Fruit fly (Drosophila melanogaster): ENCODE results near the gene Pgm1.

DNA sequence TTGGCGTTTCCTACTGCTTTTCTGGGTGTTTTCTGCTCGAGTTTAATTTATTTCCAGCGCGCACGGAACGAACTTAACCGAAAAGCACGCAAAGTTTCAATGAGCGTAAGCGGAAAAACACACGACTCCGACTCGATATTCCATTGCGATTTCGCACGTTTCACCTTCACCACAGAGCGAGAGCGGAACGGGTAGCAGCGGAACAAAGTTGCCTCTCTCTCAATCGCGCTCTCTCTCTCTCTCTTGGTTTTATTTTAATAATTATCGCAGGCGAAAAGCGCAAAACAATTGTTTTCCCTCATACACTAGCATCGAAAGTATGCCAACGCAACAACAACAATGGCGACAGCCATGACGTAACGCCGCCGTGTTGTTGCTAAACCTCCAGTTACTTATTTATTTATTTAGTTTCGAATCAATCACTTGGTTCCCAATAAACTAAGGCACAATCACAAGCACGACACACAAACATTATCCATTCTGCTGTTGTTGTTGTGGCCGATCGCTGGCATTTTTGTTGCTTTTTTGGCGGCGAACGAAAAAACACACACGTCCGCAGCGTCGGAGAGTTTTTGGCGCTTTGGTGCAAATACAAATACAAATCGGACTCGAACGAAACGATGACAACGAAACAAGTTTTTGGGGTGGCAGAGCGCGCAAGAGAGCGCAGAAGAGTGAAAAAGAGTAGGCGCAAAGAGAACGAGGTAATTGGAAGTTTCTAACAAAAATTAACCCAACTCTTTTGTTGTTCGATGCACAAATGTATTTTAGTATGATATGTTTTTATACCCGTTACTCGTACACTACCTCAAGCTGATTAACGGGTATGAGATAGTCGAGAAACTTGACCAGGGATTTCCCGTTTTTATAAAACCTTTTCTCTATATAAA is 36.1 kb upstream of the Pgm1 start, which contains the start of gene CG5151:
- TF ChIP-seq CTCF (optimal IDR thresholded peaks at IDR 0.05) (peak; percentile 30 to 41), CG8478 (optimal IDR thresholded peaks at IDR 0.05) (no peak)
